Fruit fly (Drosophila melanogaster) S2 (cell line): Measurements from ENCODE around the gene CG3408.

Source experiments
- CG8478 ChIP-seq: fragments of >200 bp; optimal IDR thresholded peaks from 2 replicates; lab custom pipeline; 2018
- CTCF ChIP-seq, 2 experiments: fragments of >200 bp; optimal IDR thresholded peaks; 2 replicates each; lab custom pipeline; 2018

dm6 chr3L:9489627-9490026, 19.8 kb downstream of the CG3408 start:
- no peak for TF ChIP-seq CG8478 (lab: Kevin White, UChicago)
- no peak for TF ChIP-seq CTCF (optimal IDR thresholded peaks at IDR 0.05; lab: Kevin White, UChicago)
